Worm (Caenorhabditis elegans): ENCODE measurements around the gene F54D5.24.

The F54D5.24 gene

DNA sequence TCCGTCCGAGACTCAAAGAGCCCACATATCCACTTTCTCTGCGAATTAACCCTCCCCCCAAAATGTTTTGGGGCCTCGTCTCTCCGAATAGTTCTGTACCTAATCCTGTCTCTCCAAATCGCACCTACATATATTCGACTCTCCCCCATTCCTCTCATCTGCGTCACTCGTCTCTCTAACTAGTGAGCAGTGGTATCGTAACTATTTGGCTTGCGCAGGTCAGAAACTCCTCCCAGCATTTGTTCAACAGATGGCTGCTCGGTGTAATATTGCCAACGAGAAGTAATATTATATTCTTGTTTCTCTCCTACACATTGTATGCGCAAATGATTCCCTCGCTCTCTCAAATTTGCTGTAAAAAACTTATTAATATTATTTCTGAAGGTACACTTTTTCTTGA is at the start of gene F54D5.24:
F54D5.24 (plus strand) TSS at position 316 of the 400 bp plus-strand sequence.
- TF ChIP-seq ztf-29 (GFP tag; IDR thresholded peaks at IDR 0.05) (peak; percentile 25; the same call in 1 of the 2 replicates), med-1 (GFP tag; optimal IDR thresholded peaks at IDR 0.05; ENCODE audit: insufficient read depth) (no peak), tab-1 (GFP tag; IDR thresholded peaks at IDR 0.05) (no peak), klf-2 (GFP tag; conservative IDR thresholded peaks at IDR 0.05) (no peak), ref-1 (GFP tag; conservative IDR thresholded peaks at IDR 0.05) (no peak), flt-1 (GFP tag; IDR thresholded peaks at IDR 0.05) (no peak), cog-1 (tag; optimal IDR thresholded peaks at IDR 0.05) (no peak)

DNA sequence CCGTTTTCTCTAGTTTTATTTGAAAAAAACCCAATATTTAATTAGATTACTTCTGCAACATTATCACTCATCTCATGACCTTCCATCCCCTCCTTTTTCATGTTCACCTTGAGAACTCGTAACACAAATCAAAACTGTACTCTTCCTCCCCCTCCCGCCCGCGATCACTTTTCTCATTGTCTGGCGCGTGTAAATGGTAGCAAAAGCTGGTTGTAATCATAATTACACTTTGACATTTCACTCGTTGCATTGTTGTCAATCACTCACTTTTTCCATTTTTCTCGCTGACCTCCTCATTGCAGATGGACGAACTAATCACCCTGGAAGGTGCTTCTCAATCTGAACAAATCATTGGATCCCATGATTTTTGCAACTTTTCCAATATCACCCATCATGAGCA is 45.4 kb upstream of the F54D5.24 start, which contains the start of gene npr-41:
npr-41 (plus strand) TSS at position 301 of the 400 bp plus-strand sequence.
- no peak for TF ChIP-seq ref-1 (GFP tag; conservative IDR thresholded peaks at IDR 0.05)
- no peak for TF ChIP-seq cog-1 (tag; optimal IDR thresholded peaks at IDR 0.05)
- no peak for TF ChIP-seq ztf-23 (GFP tag; IDR thresholded peaks at IDR 0.05)
- TF ChIP-seq tab-1 (GFP tag; IDR thresholded peaks at IDR 0.05), result no peak
- no peak for TF ChIP-seq T22C8.4 (GFP tag; IDR thresholded peaks at IDR 0.05)
- no peak for TF ChIP-seq klf-2 (GFP tag; conservative IDR thresholded peaks at IDR 0.05)
- no peak for TF ChIP-seq flt-1 (GFP tag; IDR thresholded peaks at IDR 0.05)
- TF ChIP-seq med-1 (GFP tag; optimal IDR thresholded peaks at IDR 0.05; ENCODE audit: insufficient read depth), result no peak
- TF ChIP-seq ztf-29 (GFP tag; IDR thresholded peaks at IDR 0.05), result no peak

DNA sequence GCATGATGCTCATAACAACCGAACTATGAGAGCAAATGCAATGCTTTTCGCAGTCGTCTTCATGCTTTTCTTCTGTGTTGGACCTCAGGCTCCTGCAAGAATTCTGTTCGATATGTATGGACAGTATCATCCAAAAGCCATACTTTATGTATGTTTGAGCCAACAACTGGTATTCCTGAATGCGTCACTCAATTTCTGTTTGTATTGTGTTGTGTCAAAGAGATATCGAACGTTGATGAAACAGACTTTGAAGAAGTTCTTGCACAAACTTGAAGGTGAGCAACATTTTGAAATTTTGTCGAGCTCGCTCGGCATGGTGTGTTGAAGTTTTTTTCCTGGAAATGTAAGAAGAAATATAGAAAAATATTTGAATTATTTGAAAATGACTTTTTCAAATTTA is 42.8 kb upstream of the F54D5.24 start:
- TF ChIP-seq ref-1 (GFP tag; conservative IDR thresholded peaks at IDR 0.05) (no peak), cog-1 (tag; optimal IDR thresholded peaks at IDR 0.05) (no peak), ztf-23 (GFP tag; IDR thresholded peaks at IDR 0.05) (no peak), klf-2 (GFP tag; conservative IDR thresholded peaks at IDR 0.05) (no peak)

DNA sequence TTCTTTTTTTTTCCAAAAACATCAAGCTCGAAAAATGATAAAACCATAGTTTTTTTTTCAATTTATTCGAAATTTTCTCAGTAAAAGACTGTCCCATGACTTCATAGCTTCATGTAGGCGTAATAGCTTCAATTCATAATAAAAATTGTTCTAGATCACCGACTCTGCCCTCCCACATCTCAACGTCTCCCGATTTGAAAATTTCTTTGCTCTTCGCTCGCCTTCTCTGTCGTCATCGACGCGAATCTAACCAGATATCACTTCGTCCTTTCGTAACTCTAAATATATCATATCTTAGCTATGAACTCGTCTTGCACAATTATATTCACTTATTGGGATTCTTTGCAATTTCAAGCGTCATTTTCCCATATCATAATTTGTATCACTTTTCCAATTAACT is 41.0 kb upstream of the F54D5.24 start, which contains the start of gene srh-44:
srh-44 (plus strand) TSS at position 301 of the 400 bp plus-strand sequence.
- TF ChIP-seq klf-2 (GFP tag; conservative IDR thresholded peaks at IDR 0.05), result no peak
- no peak for TF ChIP-seq flt-1 (GFP tag; IDR thresholded peaks at IDR 0.05)
- TF ChIP-seq ztf-29 (GFP tag; IDR thresholded peaks at IDR 0.05), result no peak
- no peak for TF ChIP-seq tab-1 (GFP tag; IDR thresholded peaks at IDR 0.05)
- no peak for TF ChIP-seq T22C8.4 (GFP tag; IDR thresholded peaks at IDR 0.05)
- no peak for TF ChIP-seq med-1 (GFP tag; optimal IDR thresholded peaks at IDR 0.05; ENCODE audit: insufficient read depth)

DNA sequence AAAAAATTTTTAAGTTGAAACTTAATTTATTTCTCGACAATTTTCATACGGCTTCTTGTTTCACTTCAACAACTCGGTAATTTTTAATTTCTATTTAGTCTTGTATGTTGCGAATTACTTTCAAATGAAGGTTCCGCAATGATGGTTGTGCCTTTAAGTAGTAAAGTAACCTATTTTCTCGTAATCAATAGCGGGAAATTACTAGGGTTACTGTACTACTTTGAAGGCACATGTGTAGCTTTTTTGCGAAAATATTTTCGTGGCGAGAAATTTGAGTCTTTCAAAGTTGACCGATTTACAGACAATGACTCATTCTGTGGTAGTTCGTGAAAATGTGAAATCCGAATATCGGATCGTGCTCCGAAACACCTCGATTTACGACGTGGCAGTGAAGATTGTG is 37.6 kb upstream of the F54D5.24 start, which contains the start of gene B0334.10:
B0334.10 (plus strand) TSS at position 301 of the 400 bp plus-strand sequence.
- TF ChIP-seq ref-1 (GFP tag; conservative IDR thresholded peaks at IDR 0.05), result no peak
- TF ChIP-seq cog-1 (tag; optimal IDR thresholded peaks at IDR 0.05), result no peak
- TF ChIP-seq klf-2 (GFP tag; conservative IDR thresholded peaks at IDR 0.05), result no peak

DNA sequence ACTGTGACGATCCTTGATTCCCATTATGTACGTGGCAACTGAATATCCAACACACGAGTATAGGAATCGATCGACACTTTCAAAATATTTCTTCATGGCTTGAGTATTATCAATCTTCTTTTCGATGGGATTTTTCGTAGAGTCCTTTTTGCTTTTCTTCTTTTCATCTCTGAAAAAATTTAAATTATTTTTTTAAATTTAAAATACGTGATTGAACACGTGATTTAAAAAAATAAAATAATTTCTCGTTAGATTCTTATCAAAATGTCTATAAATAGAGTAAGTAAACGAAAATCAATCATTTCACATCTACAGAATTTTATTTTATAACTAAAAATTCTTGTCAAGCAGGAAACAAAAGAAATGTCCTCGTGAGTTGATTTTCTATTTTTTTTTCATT is 34.4 kb upstream of the F54D5.24 start, which contains the start of gene Y62F5A.10:
Y62F5A.10 (plus strand) TSS at position 301 of the 400 bp plus-strand sequence.
- no peak for TF ChIP-seq cog-1 (tag; optimal IDR thresholded peaks at IDR 0.05)
- TF ChIP-seq tab-1 (GFP tag; IDR thresholded peaks at IDR 0.05), result no peak
- no peak for TF ChIP-seq ztf-23 (GFP tag; IDR thresholded peaks at IDR 0.05)
- TF ChIP-seq flt-1 (GFP tag; IDR thresholded peaks at IDR 0.05), result no peak
- no peak for TF ChIP-seq T22C8.4 (GFP tag; IDR thresholded peaks at IDR 0.05)
- no peak for TF ChIP-seq med-1 (GFP tag; optimal IDR thresholded peaks at IDR 0.05; ENCODE audit: insufficient read depth)
- no peak for TF ChIP-seq ztf-29 (GFP tag; IDR thresholded peaks at IDR 0.05)
- TF ChIP-seq klf-2 (GFP tag; conservative IDR thresholded peaks at IDR 0.05), result no peak

DNA sequence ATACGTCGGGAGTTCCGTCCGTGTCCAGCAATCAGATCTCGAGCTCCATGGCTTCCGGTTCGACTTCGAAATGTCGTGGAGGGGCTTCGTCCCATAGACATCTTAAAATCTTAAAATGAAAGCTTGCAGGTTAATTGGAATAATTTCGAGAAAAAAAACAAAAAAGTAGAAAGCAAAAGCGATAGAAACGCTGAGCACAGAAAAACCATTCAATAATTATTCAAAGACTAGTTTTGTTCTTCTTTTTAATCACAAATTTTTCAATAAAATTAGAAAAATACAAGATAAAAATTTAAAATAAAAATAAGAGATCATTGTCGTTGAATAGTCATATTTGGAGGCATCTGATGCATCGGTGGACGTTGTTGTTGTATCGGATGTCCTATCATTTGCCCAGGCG is 28.8 kb upstream of the F54D5.24 start, which contains the start of gene age-1:
age-1 (minus strand) TSS at position 101 of the 400 bp plus-strand sequence.
- TF ChIP-seq med-1 (GFP tag; optimal IDR thresholded peaks at IDR 0.05; ENCODE audit: insufficient read depth) (no peak), tab-1 (GFP tag; IDR thresholded peaks at IDR 0.05) (no peak), flt-1 (GFP tag; IDR thresholded peaks at IDR 0.05) (no peak), klf-2 (GFP tag; conservative IDR thresholded peaks at IDR 0.05) (no peak), ztf-23 (GFP tag; IDR thresholded peaks at IDR 0.05) (no peak), ref-1 (GFP tag; conservative IDR thresholded peaks at IDR 0.05) (no peak), T22C8.4 (GFP tag; IDR thresholded peaks at IDR 0.05) (no peak), cog-1 (tag; optimal IDR thresholded peaks at IDR 0.05) (no peak), ztf-29 (GFP tag; IDR thresholded peaks at IDR 0.05) (no peak)

DNA sequence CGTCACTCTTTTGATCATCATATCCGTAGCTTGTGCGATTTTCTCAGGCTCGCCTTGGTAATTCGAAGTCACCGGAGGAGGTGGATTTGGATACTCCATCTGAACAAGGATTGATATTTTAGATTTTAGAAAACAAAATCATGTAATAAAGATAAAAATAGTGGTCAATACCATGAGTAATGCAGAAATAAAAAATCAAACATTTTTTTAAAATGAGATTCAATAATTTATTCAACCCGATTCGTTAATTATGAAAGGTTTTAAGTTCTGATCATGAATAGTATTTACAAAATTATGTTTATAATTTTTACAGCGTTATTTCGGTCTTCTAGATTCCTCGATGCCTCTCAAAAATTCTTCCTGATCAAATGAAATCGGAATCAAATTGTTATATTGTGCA is 22.0 kb upstream of the F54D5.24 start, which contains the start of gene mdt-8:
mdt-8 (minus strand) TSS at position 101 of the 400 bp plus-strand sequence.
- TF ChIP-seq flt-1 (GFP tag; IDR thresholded peaks at IDR 0.05), result no peak
- no peak for TF ChIP-seq med-1 (GFP tag; optimal IDR thresholded peaks at IDR 0.05; ENCODE audit: insufficient read depth)
- TF ChIP-seq ztf-23 (GFP tag; IDR thresholded peaks at IDR 0.05), result no peak
- TF ChIP-seq ref-1 (GFP tag; conservative IDR thresholded peaks at IDR 0.05), result no peak
- no peak for TF ChIP-seq T22C8.4 (GFP tag; IDR thresholded peaks at IDR 0.05)
- TF ChIP-seq tab-1 (GFP tag; IDR thresholded peaks at IDR 0.05), result no peak
- TF ChIP-seq klf-2 (GFP tag; conservative IDR thresholded peaks at IDR 0.05), result no peak
- no peak for TF ChIP-seq cog-1 (tag; optimal IDR thresholded peaks at IDR 0.05)
- TF ChIP-seq ztf-29 (GFP tag; IDR thresholded peaks at IDR 0.05), result no peak

DNA sequence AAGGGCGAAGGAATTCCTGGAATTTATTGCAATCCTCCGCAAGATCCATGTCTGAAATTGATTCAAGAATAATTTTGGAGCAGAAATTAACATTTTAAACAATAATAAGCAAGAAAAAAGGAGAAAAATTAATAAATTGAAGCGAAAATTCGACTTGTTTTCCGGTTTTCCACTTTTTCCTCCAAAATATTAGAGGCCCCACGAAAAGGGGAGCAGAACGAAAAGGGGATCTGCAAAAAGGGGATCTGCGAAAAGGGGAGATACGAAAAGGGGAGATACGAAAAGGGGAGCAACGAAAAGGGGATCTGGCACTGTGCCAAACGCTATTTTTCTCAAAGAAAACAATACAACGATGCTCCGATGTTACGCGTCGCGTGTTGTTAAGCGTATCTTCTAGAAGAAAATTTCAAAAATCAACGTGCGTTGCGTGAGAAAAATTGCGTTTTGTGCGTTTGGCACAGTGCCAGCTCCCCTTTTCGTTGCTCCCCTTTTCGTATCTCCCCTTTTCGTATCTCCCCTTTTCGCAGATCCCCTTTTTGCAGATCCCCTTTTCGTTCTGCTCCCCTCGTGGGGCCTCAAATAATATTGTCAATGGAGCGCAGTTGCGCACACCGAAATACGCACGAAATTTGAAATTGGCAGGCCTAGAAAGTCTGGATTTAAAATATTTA is 21.2 kb upstream of the F54D5.24 start, which contains the start of gene Y62F5A.12:
Y62F5A.12 (minus strand) TSS at position 51 of the 671 bp plus-strand sequence.
- peak; percentile 73 for TF ChIP-seq T22C8.4 (GFP tag; IDR thresholded peaks at IDR 0.05)
- peak; percentile 92 for TF ChIP-seq ztf-23 (GFP tag; IDR thresholded peaks at IDR 0.05)
- peak; percentile 57; the same call in 1 of the 2 replicates for TF ChIP-seq ztf-29 (GFP tag; IDR thresholded peaks at IDR 0.05)
- peak; percentile 64 for TF ChIP-seq cog-1 (tag; optimal IDR thresholded peaks at IDR 0.05)
- TF ChIP-seq tab-1 (GFP tag; IDR thresholded peaks at IDR 0.05), result peak; percentile 86
- TF ChIP-seq flt-1 (GFP tag; IDR thresholded peaks at IDR 0.05), result peak; percentile 88
- TF ChIP-seq ref-1 (GFP tag; conservative IDR thresholded peaks at IDR 0.05), result peak; percentile 56
- TF ChIP-seq klf-2 (GFP tag; conservative IDR thresholded peaks at IDR 0.05), result peak; percentile 94

DNA sequence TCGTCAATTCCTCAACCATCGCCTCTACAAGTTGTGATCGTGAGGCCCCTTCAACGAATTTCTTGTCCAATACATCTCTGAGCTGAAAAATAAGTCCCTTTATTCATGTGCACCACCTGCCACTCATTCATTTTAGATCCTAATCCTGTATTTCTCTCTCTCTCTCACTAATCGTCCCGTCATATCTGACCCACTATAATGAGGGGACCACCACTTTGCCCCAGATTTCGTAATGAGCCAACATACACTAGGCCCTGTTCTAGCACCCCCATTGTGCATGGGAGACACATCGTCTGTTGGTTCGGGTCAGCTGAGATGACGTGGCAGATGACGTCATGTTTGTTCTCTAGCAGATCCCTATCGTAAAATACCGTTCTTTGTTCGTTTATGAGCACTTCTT is 20.3 kb upstream of the F54D5.24 start:
- TF ChIP-seq ztf-29 (GFP tag; IDR thresholded peaks at IDR 0.05) (no peak), flt-1 (GFP tag; IDR thresholded peaks at IDR 0.05) (peak; percentile 71), T22C8.4 (GFP tag; IDR thresholded peaks at IDR 0.05) (no peak), med-1 (GFP tag; optimal IDR thresholded peaks at IDR 0.05; ENCODE audit: insufficient read depth) (no peak), ztf-23 (GFP tag; IDR thresholded peaks at IDR 0.05) (no peak)

All from whole organism, midembryonic.